Fruit fly (Drosophila melanogaster) whole organism, pupa: Measurements from ENCODE around the gene EMC5.

ENCODE experiments used
- CG10348 ChIP-seq: fragments of 200-800 bp; sonication (Bioruptor generic); IDR thresholded peaks from 2 replicates; pipeline ENCODE4 v1.3.6; 2022; ENCODE audit warnings: missing biosample characterization, missing genetic modification characterization
- CG12605 ChIP-seq: fragments of 200-800 bp; sonication (Bioruptor generic); IDR thresholded peaks from 2 replicates; pipeline ENCODE4 v1.3.6; 2022; ENCODE audit warnings: missing biosample characterization, missing genetic modification characterization
- CG13204 ChIP-seq: fragments of 200-800 bp; sonication (Bioruptor generic); optimal IDR thresholded peaks from 2 replicates; lab custom pipeline; 2018; ENCODE audit warnings: missing biosample characterization, mild to moderate bottlenecking, missing genetic modification characterization, moderate library complexity
- CG14655 ChIP-seq: fragments of 200-800 bp; sonication (Bioruptor generic); optimal IDR thresholded peaks from 3 replicates; lab custom pipeline; 2017; ENCODE audit warnings: mild to moderate bottlenecking, missing biosample characterization, missing genetic modification reagents, missing genetic modification characterization
- CG15710 ChIP-seq: fragments of 200-800 bp; sonication (Bioruptor generic); optimal IDR thresholded peaks from 2 replicates; lab custom pipeline; 2018; ENCODE audit warnings: missing biosample characterization, mild to moderate bottlenecking, missing genetic modification characterization, moderate library complexity
- CG17806 ChIP-seq: fragments of 200-800 bp; sonication (Bioruptor generic); optimal IDR thresholded peaks from 2 replicates; lab custom pipeline; 2018; ENCODE audit warnings: missing biosample characterization, mild to moderate bottlenecking, missing genetic modification characterization, moderate library complexity
- CG32121 ChIP-seq: fragments of 200-800 bp; sonication (Bioruptor generic); IDR thresholded peaks from 2 replicates; pipeline ENCODE4 v1.3.6; 2022; ENCODE audit warnings: missing biosample characterization, missing genetic modification characterization
- CG34367 ChIP-seq: fragments of 200-800 bp; sonication (Bioruptor generic); optimal IDR thresholded peaks from 2 replicates; lab custom pipeline; 2018; ENCODE audit warnings: missing biosample characterization, mild to moderate bottlenecking, missing genetic modification characterization
- CG4496 ChIP-seq: fragments of 200-800 bp; sonication (Bioruptor generic); IDR thresholded peaks from 3 replicates; pipeline ENCODE4 v1.3.6; 2022; ENCODE audit warnings: missing biosample characterization, missing genetic modification characterization
- CG8159 ChIP-seq: fragments of 200-800 bp; sonication (Bioruptor generic); optimal IDR thresholded peaks from 3 replicates; lab custom pipeline; 2018; ENCODE audit warnings: missing biosample characterization, mild to moderate bottlenecking, missing genetic modification characterization, moderate library complexity
- CG8301 ChIP-seq: fragments of 200-800 bp; sonication (Bioruptor generic); optimal IDR thresholded peaks from 2 replicates; lab custom pipeline; 2018; ENCODE audit warnings: missing biosample characterization, mild to moderate bottlenecking, missing genetic modification characterization
- CG9948 ChIP-seq: fragments of 200-800 bp; sonication (Bioruptor generic); optimal IDR thresholded peaks from 2 replicates; lab custom pipeline; 2018; ENCODE audit warnings: missing biosample characterization, mild to moderate bottlenecking, missing genetic modification characterization, moderate library complexity
- D1 ChIP-seq: fragments of 200-800 bp; sonication (Bioruptor generic); optimal IDR thresholded peaks from 2 replicates; lab custom pipeline; 2018; ENCODE audit warnings: missing biosample characterization, mild to moderate bottlenecking, missing genetic modification characterization, moderate library complexity
- EcR ChIP-seq: fragments of 200-800 bp; sonication (Bioruptor generic); optimal IDR thresholded peaks from 3 replicates; lab custom pipeline; 2019; ENCODE audit warnings: missing biosample characterization, missing genetic modification characterization, mild to moderate bottlenecking, moderate library complexity, missing genetic modification reagents
- Ets98B ChIP-seq: fragments of 200-800 bp; sonication (Bioruptor generic); IDR thresholded peaks from 2 replicates; pipeline ENCODE4 v1.3.6; 2022; ENCODE audit warnings: missing biosample characterization, missing genetic modification characterization
- Pif1A ChIP-seq: fragments of 200-800 bp; sonication (Bioruptor generic); optimal IDR thresholded peaks from 3 replicates; lab custom pipeline; 2016; ENCODE audit warnings: missing biosample characterization, missing genetic modification characterization
- Pif1B ChIP-seq: fragments of 200-800 bp; sonication (Bioruptor generic); optimal IDR thresholded peaks from 3 replicates; lab custom pipeline; 2016; ENCODE audit warnings: missing biosample characterization, missing genetic modification characterization
- Snoo ChIP-seq: fragments of 200-800 bp; sonication (Bioruptor generic); optimal IDR thresholded peaks from 3 replicates; lab custom pipeline; 2017; ENCODE audit warnings: missing biosample characterization, mild to moderate bottlenecking, missing genetic modification characterization, inconsistent platforms
- fd96Ca ChIP-seq: fragments of 200-800 bp; sonication (Bioruptor generic); IDR thresholded peaks from 3 replicates; pipeline ENCODE4 v1.3.6; 2022; ENCODE audit warnings: missing biosample characterization, missing genetic modification characterization
- gl ChIP-seq: fragments of 200-800 bp; sonication (Bioruptor generic); optimal IDR thresholded peaks from 2 replicates; lab custom pipeline; 2018; ENCODE audit warnings: missing biosample characterization, mild to moderate bottlenecking, missing genetic modification characterization
- rn ChIP-seq: fragments of 200-800 bp; sonication (Bioruptor generic); IDR thresholded peaks from 2 replicates; pipeline ENCODE4 v1.3.6; 2022; ENCODE audit warnings: missing biosample characterization, missing genetic modification characterization

EMC5 gene

dm6 chr2L:18976749-18977148, 10.8 kb upstream of the EMC5 start:
- TF ChIP-seq CG10348 (GFP tag; lab: Robert Waterston, UW) (no peak), CG8159 (no peak), CG32121 (GFP tag; lab: Robert Waterston, UW) (no peak), fd96Ca (no peak), CG13204 (GFP tag; lab: Kevin White, UChicago) (no peak), rn (no peak), CG17806 (tag; lab: Kevin White, UChicago) (no peak), CG12605 (GFP tag; lab: Robert Waterston, UW) (no peak), D1 (no peak)
- TF ChIP-seq, all 21 proteins: peak for 0

- TF ChIP-seq gl: no peak
- TF ChIP-seq CG4496 (GFP tag; lab: Robert Waterston, UW): no peak
Observed at dm6 chr2L:18978923-18979322, 8.6 kb upstream of the EMC5 start.

DNA sequence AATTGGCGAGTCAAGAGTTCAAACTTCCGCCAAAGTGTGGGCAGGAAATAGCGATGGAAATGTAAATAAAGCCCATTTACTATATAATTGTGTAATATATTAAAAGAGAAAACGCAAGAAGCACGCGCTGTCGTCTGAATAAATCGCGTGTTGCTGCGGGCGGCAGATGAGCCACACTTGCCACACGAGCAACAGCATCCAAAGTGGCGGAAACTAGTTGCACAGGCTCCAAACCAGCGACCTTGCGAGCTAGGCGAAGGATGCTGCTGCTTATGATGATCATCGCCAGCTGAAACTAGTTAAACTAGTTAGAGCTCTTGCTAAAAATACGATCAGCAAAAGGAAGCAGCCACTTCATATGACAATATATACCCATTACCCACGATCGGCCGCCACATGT, 8.1 kb upstream of the EMC5 start:
- TF ChIP-seq fd96Ca: no peak
- peak; percentile 52 for TF ChIP-seq EcR (GFP tag; lab: Kevin White, UChicago)
- TF ChIP-seq, all 21 proteins: peak for 1

- TF ChIP-seq Ets98B (GFP tag; lab: Robert Waterston, UW): peak; percentile 47; the same call in 1 of the 2 replicates
- peak; percentile 26 for TF ChIP-seq CG14655 (GFP tag; lab: Kevin White, UChicago)
- TF ChIP-seq rn: no peak
- peak; percentile 71 for TF ChIP-seq CG4496 (GFP tag; lab: Robert Waterston, UW)
- TF ChIP-seq CG8301: peak; percentile 29
Observed at dm6 chr2L:18980982-18981381, 6.5 kb upstream of the EMC5 start.

DNA sequence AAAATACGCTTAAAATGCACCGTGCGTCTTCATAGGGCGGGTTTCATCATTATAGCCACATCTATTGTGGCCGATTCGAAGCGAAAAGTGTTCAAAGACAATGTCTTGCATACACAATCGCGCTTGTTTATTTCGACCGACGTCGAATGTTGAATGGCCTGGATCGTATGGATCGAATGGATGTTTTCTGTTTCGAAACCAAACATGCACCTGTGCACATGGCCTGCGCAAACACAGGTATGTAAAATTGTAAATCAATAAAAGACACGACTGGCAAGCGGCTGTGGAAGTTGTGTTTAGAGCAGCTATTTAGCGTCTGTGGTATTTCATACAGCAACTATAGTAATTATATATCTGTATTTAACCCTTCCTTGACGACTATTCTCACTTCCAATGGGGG, 6.0 kb upstream of the EMC5 start:
- TF ChIP-seq rn: no peak
- no peak for TF ChIP-seq CG14655 (GFP tag; lab: Kevin White, UChicago)
- no peak for TF ChIP-seq CG8159
- TF ChIP-seq CG12605 (GFP tag; lab: Robert Waterston, UW): no peak
- no peak for TF ChIP-seq CG10348 (GFP tag; lab: Robert Waterston, UW)
- no peak for TF ChIP-seq CG17806 (tag; lab: Kevin White, UChicago)
- TF ChIP-seq CG8301: no peak

- TF ChIP-seq D1: no peak
- no peak for TF ChIP-seq Snoo (tag; lab: Kevin White, UChicago)
- peak; percentile 70 for TF ChIP-seq Pif1B (GFP tag; lab: Kevin White, UChicago)
- peak; percentile 84 for TF ChIP-seq Ets98B (GFP tag; lab: Robert Waterston, UW)
- peak; percentile 64; the same call in 1 of the 2 replicates for TF ChIP-seq CG12605 (GFP tag; lab: Robert Waterston, UW)
- TF ChIP-seq Pif1A (GFP tag; lab: Kevin White, UChicago): peak; percentile 75
- peak; percentile 80 for TF ChIP-seq CG14655 (GFP tag; lab: Kevin White, UChicago)
- TF ChIP-seq CG9948: peak; percentile 77
- TF ChIP-seq CG13204 (GFP tag; lab: Kevin White, UChicago): peak; percentile 27
- TF ChIP-seq gl: no peak
- TF ChIP-seq CG8301: peak; percentile 79
- peak; percentile 33 for TF ChIP-seq EcR (GFP tag; lab: Kevin White, UChicago)
- peak; percentile 87 for TF ChIP-seq CG4496 (GFP tag; lab: Robert Waterston, UW)
- TF ChIP-seq fd96Ca: peak; percentile 74
- TF ChIP-seq CG32121 (GFP tag; lab: Robert Waterston, UW): peak; percentile 89
- peak; percentile 65 for TF ChIP-seq CG34367 (tag; lab: Kevin White, UChicago)
- TF ChIP-seq CG8159: peak; percentile 77
- peak; percentile 58; the same call in 1 of the 2 replicates for TF ChIP-seq rn
- 0 out of 2 replicates have a peak, but pooled peaks have one; percentile 20 for TF ChIP-seq CG10348 (GFP tag; lab: Robert Waterston, UW)
- peak; percentile 77 for TF ChIP-seq CG17806 (tag; lab: Kevin White, UChicago)
- TF ChIP-seq CG15710: peak; percentile 74
Observed at dm6 chr2L:18981947-18982579, 5.4 kb upstream of the EMC5 start.

dm6 chr2L:18982826-18983758, 4.4 kb upstream of the EMC5 start:
- TF ChIP-seq fd96Ca (no peak), CG15710 (peak; percentile 21), EcR (GFP tag; lab: Kevin White, UChicago) (peak; percentile 85), CG12605 (GFP tag; lab: Robert Waterston, UW) (no peak), CG8159 (peak; percentile 34), Snoo (tag; lab: Kevin White, UChicago) (no peak)
